Fruit fly (Drosophila melanogaster) whole organism, embryonic: ENCODE results near the gene CG9106.

Experiments
- Adf1 ChIP-seq: fragments of 200-800 bp; sonication (Bioruptor generic); IDR thresholded peaks from 2 replicates; pipeline ENCODE4 v1.3.6; 2022; ENCODE audit warnings: missing biosample characterization, missing genetic modification characterization
- CG10366 ChIP-seq: fragments of 200-800 bp; sonication (Bioruptor generic); IDR thresholded peaks from 2 replicates; pipeline ENCODE4 v1.3.6; 2022; ENCODE audit warnings: missing biosample characterization, missing genetic modification characterization
- CG12071 ChIP-seq: fragments of 200-800 bp; sonication (Bioruptor generic); optimal IDR thresholded peaks from 3 replicates; lab custom pipeline; 2018; ENCODE audit warnings: missing biosample characterization, mild to moderate bottlenecking, missing genetic modification characterization
- CG14667 ChIP-seq: fragments of 200-800 bp; sonication (Bioruptor generic); IDR thresholded peaks from 2 replicates; pipeline ENCODE4 v1.3.6; 2022; ENCODE audit warnings: missing biosample characterization, missing genetic modification characterization
- CG1603 ChIP-seq: fragments of 200-800 bp; sonication (Bioruptor generic); optimal IDR thresholded peaks from 2 replicates; lab custom pipeline; 2019; ENCODE audit warnings: missing biosample characterization, mild to moderate bottlenecking, missing genetic modification characterization, moderate library complexity
- CG17359 ChIP-seq: fragments of 200-800 bp; sonication (Bioruptor generic); optimal IDR thresholded peaks from 3 replicates; lab custom pipeline; 2018; ENCODE audit warnings: missing biosample characterization, mild to moderate bottlenecking, missing genetic modification characterization, moderate library complexity
- CG31224 ChIP-seq: fragments of 200-800 bp; sonication (Bioruptor generic); IDR thresholded peaks from 2 replicates; pipeline ENCODE4 v1.3.6; 2022; ENCODE audit warnings: missing biosample characterization, missing genetic modification characterization
- CG31441 ChIP-seq: fragments of 200-800 bp; sonication (Bioruptor generic); IDR thresholded peaks from 2 replicates; pipeline ENCODE4 v1.3.6; 2022; ENCODE audit warnings: missing biosample characterization, missing genetic modification characterization
- CG32772 ChIP-seq: fragments of 200-800 bp; sonication (Bioruptor generic); IDR thresholded peaks from 2 replicates; pipeline ENCODE4 v1.3.6; 2022; ENCODE audit warnings: missing biosample characterization, missing genetic modification characterization
- CG4730 ChIP-seq: fragments of 200-800 bp; sonication (Bioruptor generic); IDR thresholded peaks from 2 replicates; pipeline ENCODE4 v1.3.6; 2022; ENCODE audit warnings: missing biosample characterization, missing genetic modification characterization
- CG7839 ChIP-seq: fragments of 200-800 bp; sonication (Bioruptor generic); optimal IDR thresholded peaks from 3 replicates; lab custom pipeline; 2018; ENCODE audit warnings: missing biosample characterization, mild to moderate bottlenecking, missing genetic modification characterization, moderate library complexity
- CG8089 ChIP-seq: fragments of 200-800 bp; sonication (Bioruptor generic); optimal IDR thresholded peaks from 3 replicates; lab custom pipeline; 2016; ENCODE audit warnings: missing biosample characterization, missing genetic modification characterization
- CG8765 ChIP-seq: fragments of 200-800 bp; sonication (Bioruptor generic); IDR thresholded peaks from 2 replicates; pipeline ENCODE4 v1.3.6; 2022; ENCODE audit warnings: missing biosample characterization, missing genetic modification characterization
- D ChIP-seq, 2 experiments: fragments of 200-800 bp in 1 of 2; fragments of >200 bp in 1 of 2; sonication (Bioruptor generic) in 1 of 2; optimal IDR thresholded peaks; 2 replicates in 1 of 2; 3 replicates in 1 of 2; lab custom pipeline; 2017; ENCODE audit warnings: mild to moderate bottlenecking in 1 of 2, missing biosample characterization in 1 of 2, missing genetic modification characterization in 1 of 2, missing genetic modification reagents in 1 of 2
- Dip2 ChIP-seq: fragments of 200-800 bp; sonication (Bioruptor generic); IDR thresholded peaks from 2 replicates; pipeline ENCODE4 v1.3.6; 2022; ENCODE audit warnings: missing biosample characterization, missing genetic modification characterization
- Drgx ChIP-seq: fragments of 200-800 bp; sonication (Bioruptor generic); IDR thresholded peaks from 2 replicates; pipeline ENCODE4 v1.3.6; 2022; ENCODE audit warnings: missing biosample characterization, missing genetic modification characterization
- Hr39 ChIP-seq: fragments of >200 bp; optimal IDR thresholded peaks from 2 replicates; lab custom pipeline; 2017
- Hr51 ChIP-seq, 2 experiments: fragments of 200-800 bp; sonication (Bioruptor generic); optimal IDR thresholded peaks; 2 replicates in 1 of 2; 3 replicates in 1 of 2; lab custom pipeline; 2016 to 2018; ENCODE audit warnings: missing biosample characterization in 2 of 2, missing genetic modification characterization in 2 of 2, mild to moderate bottlenecking in 1 of 2, moderate library complexity in 1 of 2
- NFAT ChIP-seq: fragments of 200-800 bp; sonication (Bioruptor generic); IDR thresholded peaks from 2 replicates; pipeline ENCODE4 v1.3.6; 2022; ENCODE audit warnings: missing biosample characterization, missing genetic modification characterization
- PHDP ChIP-seq: fragments of 200-800 bp; sonication (Bioruptor generic); optimal IDR thresholded peaks from 3 replicates; lab custom pipeline; 2018; ENCODE audit warnings: missing biosample characterization, mild to moderate bottlenecking, missing genetic modification characterization, moderate library complexity
- Pdp1 ChIP-seq, 2 experiments: fragments of 200-800 bp; sonication (Bioruptor generic); optimal IDR thresholded peaks; 3 replicates each; lab custom pipeline; 2016; ENCODE audit warnings: missing biosample characterization in 2 of 2, missing genetic modification characterization in 2 of 2, mild to moderate bottlenecking in 1 of 2, moderate library complexity in 1 of 2
- Scr ChIP-seq: fragments of 200-800 bp; sonication (Bioruptor generic); IDR thresholded peaks from 2 replicates; pipeline ENCODE4 v1.3.6; 2022; ENCODE audit warnings: missing biosample characterization, missing genetic modification characterization; ENCODE audit not compliant: partially characterized antibody
- abd-A ChIP-seq: fragments of 200-800 bp; sonication (Bioruptor generic); optimal IDR thresholded peaks from 3 replicates; lab custom pipeline; 2019; ENCODE audit warnings: missing biosample characterization, mild to moderate bottlenecking, missing genetic modification characterization, moderate library complexity
- ash1 ChIP-seq: fragments of 200-800 bp; sonication (Bioruptor generic); optimal IDR thresholded peaks from 2 replicates; lab custom pipeline; 2018; ENCODE audit warnings: missing biosample characterization, mild to moderate bottlenecking, missing genetic modification characterization
- bsh ChIP-seq, 2 experiments: fragments of 200-800 bp; sonication (Bioruptor generic); optimal IDR thresholded peaks; 2 replicates each; lab custom pipeline; 2017 to 2018; ENCODE audit warnings: mild to moderate bottlenecking in 2 of 2, missing biosample characterization in 2 of 2, missing genetic modification characterization in 2 of 2, moderate library complexity in 1 of 2
- cg ChIP-seq: fragments of 200-800 bp; sonication (Bioruptor generic); optimal IDR thresholded peaks from 3 replicates; lab custom pipeline; 2019; ENCODE audit warnings: missing biosample characterization, mild to moderate bottlenecking, missing genetic modification characterization, moderate library complexity
- corto ChIP-seq: fragments of 200-800 bp; sonication (Bioruptor generic); optimal IDR thresholded peaks from 2 replicates; lab custom pipeline; 2016; ENCODE audit warnings: missing biosample characterization, mild to moderate bottlenecking, missing genetic modification characterization, moderate library complexity
- dmrt99B ChIP-seq: fragments of 200-800 bp; sonication (Bioruptor generic); optimal IDR thresholded peaks from 2 replicates; lab custom pipeline; 2018; ENCODE audit warnings: missing biosample characterization, mild to moderate bottlenecking, missing genetic modification characterization, moderate library complexity
- exex ChIP-seq: fragments of 200-800 bp; sonication (Bioruptor generic); optimal IDR thresholded peaks from 4 replicates; lab custom pipeline; 2018; ENCODE audit warnings: missing biosample characterization, mild to moderate bottlenecking, missing genetic modification characterization, moderate library complexity
- grau ChIP-seq: fragments of 200-800 bp; optimal IDR thresholded peaks from 3 replicates; lab custom pipeline; 2019; ENCODE audit warnings: missing biosample characterization, mild to moderate bottlenecking, missing genetic modification characterization, moderate library complexity
- ind ChIP-seq: fragments of 200-800 bp; sonication (Bioruptor generic); optimal IDR thresholded peaks from 3 replicates; lab custom pipeline; 2016; ENCODE audit warnings: missing biosample characterization, missing genetic modification characterization
- org-1 ChIP-seq: fragments of 200-800 bp; sonication (Bioruptor generic); optimal IDR thresholded peaks from 2 replicates; lab custom pipeline; 2017; ENCODE audit warnings: missing biosample characterization, missing genetic modification characterization
- pfk ChIP-seq: fragments of 200-800 bp; sonication (Bioruptor generic); optimal IDR thresholded peaks from 2 replicates; lab custom pipeline; 2018; ENCODE audit warnings: missing biosample characterization, mild to moderate bottlenecking, missing genetic modification characterization, moderate library complexity
- scrt ChIP-seq: fragments of 200-800 bp; sonication (Bioruptor generic); optimal IDR thresholded peaks from 2 replicates; lab custom pipeline; 2018; ENCODE audit warnings: missing biosample characterization, mild to moderate bottlenecking, missing genetic modification characterization, moderate library complexity
- shn ChIP-seq: fragments of 200-800 bp; sonication (Bioruptor generic); optimal IDR thresholded peaks from 3 replicates; lab custom pipeline; 2016; ENCODE audit warnings: missing biosample characterization, missing genetic modification characterization
- tap ChIP-seq: fragments of 200-800 bp; optimal IDR thresholded peaks from 3 replicates; lab custom pipeline; 2019; ENCODE audit warnings: missing biosample characterization, mild to moderate bottlenecking, missing genetic modification characterization, moderate library complexity
- tll ChIP-seq, 2 experiments: fragments of 200-800 bp in 1 of 2; fragments of >200 bp in 1 of 2; sonication (Bioruptor generic) in 1 of 2; optimal IDR thresholded peaks; 2 replicates each; lab custom pipeline; 2017 to 2019; ENCODE audit warnings: missing biosample characterization in 2 of 2, missing genetic modification characterization in 2 of 2, mild to moderate bottlenecking in 1 of 2, moderate library complexity in 1 of 2
- trem ChIP-seq: fragments of 200-800 bp; optimal IDR thresholded peaks from 3 replicates; lab custom pipeline; 2019; ENCODE audit warnings: missing biosample characterization, mild to moderate bottlenecking, missing genetic modification characterization, moderate library complexity
- usp ChIP-seq: fragments of >200 bp; optimal IDR thresholded peaks from 2 replicates; lab custom pipeline; 2017; ENCODE audit warnings: missing biosample characterization, missing genetic modification characterization
- vvl ChIP-seq: fragments of 200-800 bp; sonication (Bioruptor generic); IDR thresholded peaks from 2 replicates; pipeline ENCODE4 v1.3.6; 2022; ENCODE audit warnings: missing biosample characterization, missing genetic modification characterization
- wor ChIP-seq: fragments of 200-800 bp; sonication (Bioruptor generic); IDR thresholded peaks from 2 replicates; pipeline ENCODE4 v1.3.6; 2022; ENCODE audit warnings: missing biosample characterization, missing genetic modification characterization

Gene CG9106

DNA sequence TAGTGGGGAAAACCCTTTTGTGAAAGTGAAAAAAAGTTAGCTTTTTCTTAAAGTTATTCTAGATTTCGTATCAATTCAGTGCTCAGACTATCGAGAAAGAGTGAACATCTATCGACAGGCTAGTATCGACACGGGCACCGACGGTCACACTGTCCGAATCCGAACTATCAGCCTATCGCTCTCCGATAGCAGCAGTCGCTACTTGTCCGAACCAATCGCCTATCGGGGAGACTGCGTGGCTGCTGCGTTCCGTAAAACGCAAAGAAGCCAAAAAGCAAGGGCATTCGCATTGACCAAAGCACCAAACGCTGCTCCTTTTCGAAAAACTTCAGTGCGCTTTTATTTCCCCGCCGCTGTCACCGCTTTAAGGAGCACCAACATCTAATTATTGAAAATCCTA, 47.1 kb upstream of the CG9106 start, which contains the start of gene Top1 (continued):
- peak in 1 of 2 experiments; percentile 20 for TF ChIP-seq Pdp1 (GFP tag; optimal IDR thresholded peaks at IDR 0.05; lab: Kevin White, UChicago)

DNA sequence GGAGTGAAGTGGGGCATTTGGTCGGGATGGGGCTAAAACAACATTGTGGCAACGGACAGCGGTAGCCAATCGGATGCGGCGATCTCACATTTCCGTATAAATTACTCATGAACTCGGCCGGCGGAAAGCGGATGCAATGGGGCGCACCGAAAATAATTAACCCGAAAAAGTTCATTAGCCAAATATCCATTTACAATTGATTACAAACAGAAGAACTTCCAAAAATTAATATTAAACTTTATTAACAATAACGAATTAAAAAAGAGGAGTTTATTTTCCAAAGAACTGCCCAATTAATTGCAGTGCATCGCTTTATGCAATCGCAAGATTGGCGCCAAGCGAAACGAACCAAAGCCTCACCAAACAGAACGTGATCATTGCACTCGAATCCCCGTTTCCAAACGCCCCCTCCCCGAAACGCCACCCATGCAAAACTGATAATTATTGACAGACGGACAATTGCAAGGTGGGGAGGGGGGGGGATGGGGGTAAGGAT, 41.7 kb upstream of the CG9106 start:
- TF ChIP-seq Drgx (GFP tag; lab: Robert Waterston, UW) (peak; percentile 59), PHDP (tag; lab: Kevin White, UChicago) (no peak)
- TF ChIP-seq, all 482 proteins: peak for 1

DNA sequence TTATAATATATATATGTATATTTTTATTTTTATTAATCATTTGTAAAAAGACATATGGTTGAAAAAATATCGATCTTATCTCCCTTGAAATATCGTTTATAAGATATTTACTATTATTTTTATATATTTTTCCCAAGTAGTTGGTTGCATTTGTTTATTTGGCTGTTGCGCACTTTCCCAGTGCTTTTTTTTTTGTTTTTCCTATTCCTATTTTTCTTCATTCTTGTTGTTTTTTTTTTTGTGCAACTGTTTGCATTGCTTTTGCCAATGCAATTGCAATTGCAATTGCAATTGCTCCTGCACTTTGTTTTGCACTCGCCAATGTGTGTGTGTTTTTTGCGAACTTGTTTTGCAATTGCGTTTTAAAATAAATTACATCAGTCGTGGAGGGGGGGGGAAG, 41.2 kb upstream of the CG9106 start:
- TF ChIP-seq CG32772 (GFP tag; lab: Robert Waterston, UW) (no peak), NFAT (GFP tag; lab: Robert Waterston, UW) (no peak), tll (GFP tag; optimal IDR thresholded peaks at IDR 0.05; lab: Kevin White, UChicago) (no peak), bsh (GFP tag; optimal IDR thresholded peaks at IDR 0.05; lab: Kevin White, UChicago) (peak in 1 of 2 experiments; percentile 25), CG31224 (GFP tag; lab: Robert Waterston, UW) (no peak), Drgx (GFP tag; lab: Robert Waterston, UW) (peak; percentile 55; the same call in 1 of the 2 replicates), tap (no peak), Adf1 (no peak), CG17359 (no peak), org-1 (GFP tag; lab: Kevin White, UChicago) (no peak), scrt (GFP tag; lab: Kevin White, UChicago) (no peak)

DNA sequence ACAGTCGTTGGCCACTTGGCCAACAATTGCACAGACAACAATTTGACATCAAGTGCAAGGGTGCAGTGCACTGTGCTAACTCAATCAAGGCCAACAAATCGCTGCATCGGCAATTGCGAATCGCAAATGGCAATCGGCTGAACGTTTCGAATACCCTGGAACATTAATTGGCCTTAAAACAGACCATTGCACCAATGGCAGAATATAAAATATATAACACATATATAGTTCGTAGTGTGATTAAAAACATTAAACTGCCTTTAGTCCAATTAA, 40.6 kb upstream of the CG9106 start:
- TF ChIP-seq CG4730 (no peak), Hr39 (lab: Kevin White, UChicago) (peak; percentile 5), shn (GFP tag; lab: Kevin White, UChicago) (no peak)

DNA sequence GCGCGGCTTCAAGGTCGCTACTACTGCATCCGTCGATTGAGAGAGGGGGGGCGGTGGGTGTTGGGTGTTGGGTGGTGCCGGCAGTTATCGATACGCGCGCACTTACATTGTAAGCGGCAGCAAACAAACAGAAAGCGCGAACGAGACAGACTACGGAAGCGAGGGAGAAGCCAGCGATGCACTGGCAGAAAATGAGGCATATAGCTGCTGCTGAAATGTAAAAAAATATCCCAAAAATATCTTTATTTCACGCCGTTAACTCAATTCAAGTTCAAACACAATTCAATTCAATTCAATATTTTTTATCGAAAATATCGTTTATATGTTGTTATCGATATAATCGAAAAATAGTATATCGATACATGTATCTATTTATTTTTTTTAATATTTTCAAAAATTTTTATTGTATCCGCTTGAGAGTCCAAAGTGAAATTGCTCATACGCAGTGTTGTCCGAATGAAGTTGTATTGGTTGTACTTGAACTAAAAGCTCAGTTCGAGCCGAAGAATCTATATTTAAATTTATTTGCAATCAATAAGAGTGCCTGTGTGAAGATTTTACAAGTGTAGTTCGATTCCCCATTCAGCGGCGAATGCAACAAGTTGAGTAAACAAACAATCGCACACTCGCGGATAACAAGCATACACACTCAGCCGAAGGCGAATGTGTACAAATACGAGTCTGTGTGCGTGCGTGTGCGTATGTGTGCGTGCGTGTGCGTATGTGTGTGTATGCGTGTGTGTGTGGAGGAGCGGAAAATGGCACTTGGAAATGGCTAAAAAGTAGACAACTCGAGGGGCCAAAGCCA, 40.1 kb upstream of the CG9106 start:
- TF ChIP-seq Hr51 (GFP tag; optimal IDR thresholded peaks at IDR 0.05; lab: Kevin White, UChicago) (peak in 1 of 2 experiments; percentile 60), usp (GFP tag; lab: Kevin White, UChicago) (no peak), Scr (GFP tag; lab: Robert Waterston, UW) (no peak), dmrt99B (tag; lab: Kevin White, UChicago) (peak; percentile 68), cg (peak; percentile 37), CG8089 (no peak), grau (tag; lab: Kevin White, UChicago) (peak; percentile 37), CG31441 (GFP tag; lab: Robert Waterston, UW) (peak; percentile 53; the same call in 1 of the 2 replicates), ash1 (GFP tag; lab: Kevin White, UChicago) (no peak), Adf1 (no peak), CG12071 (GFP tag; lab: Kevin White, UChicago) (no peak), ind (GFP tag; lab: Kevin White, UChicago) (no peak), exex (tag; lab: Kevin White, UChicago) (no peak), CG10366 (GFP tag; lab: Robert Waterston, UW) (peak; percentile 14; the same call in 1 of the 2 replicates), corto (GFP tag; lab: Kevin White, UChicago) (no peak), CG14667 (GFP tag; lab: Robert Waterston, UW) (no peak), pfk (GFP tag; lab: Kevin White, UChicago) (no peak), abd-A (tag; lab: Kevin White, UChicago) (no peak), CG8765 (GFP tag; lab: Robert Waterston, UW) (no peak), trem (tag; lab: Kevin White, UChicago) (no peak), CG7839 (peak; percentile 45), vvl (GFP tag; lab: Robert Waterston, UW) (no peak), wor (peak; percentile 38; the same call in 1 of the 2 replicates), CG1603 (tag; lab: Kevin White, UChicago) (no peak), CG4730 (0 out of 2 replicates have a peak, but pooled peaks have one; percentile 9), Dip2 (no peak), D (optimal IDR thresholded peaks at IDR 0.05; lab: Kevin White, UChicago) (no peak), D (GFP tag; optimal IDR thresholded peaks at IDR 0.05; lab: Kevin White, UChicago) (peak; percentile 18)
